Fruit fly (Drosophila melanogaster): ENCODE results near the gene sog.
A peak's percentile ranks its signal among the peaks of the same experiment; 100 is the strongest.

The sog gene

DNA sequence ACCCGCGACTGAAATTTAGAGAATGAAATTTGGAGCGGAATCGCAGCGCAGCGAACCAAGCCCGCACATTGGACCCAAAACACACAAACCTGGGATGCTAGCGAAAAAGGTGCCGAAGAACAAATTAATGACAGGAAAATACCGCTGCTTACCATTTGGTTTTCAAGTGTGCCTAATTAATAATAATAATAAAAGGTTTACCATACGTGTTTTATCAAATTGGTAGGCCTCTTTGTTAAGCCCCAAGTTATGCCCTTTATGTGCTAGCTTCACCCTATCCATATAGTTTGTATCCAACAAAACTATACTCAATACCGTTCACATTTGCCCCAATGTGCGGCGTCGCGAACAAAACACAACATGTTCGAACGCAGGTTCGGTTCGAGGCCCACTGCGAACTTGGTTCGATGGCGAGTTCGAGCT lies 79.0 kb downstream of the sog start, which contains the start of gene Ac13E (continued):
- TF ChIP-seq CG17568 (GFP tag; optimal IDR thresholded peaks at IDR 0.05) (peak; percentile 84), MTF-1 (GFP tag; optimal IDR thresholded peaks at IDR 0.05; ENCODE audit: borderline replicate concordance) (peak; percentile 57), dmrt11E (tag; optimal IDR thresholded peaks at IDR 0.05) (peak; percentile 89), CG13123 (GFP tag; optimal IDR thresholded peaks at IDR 0.05) (peak; percentile 40), NK7.1 (GFP tag; optimal IDR thresholded peaks at IDR 0.05) (peak; percentile 43), ash1 (GFP tag; optimal IDR thresholded peaks at IDR 0.05) (peak; percentile 2), CkIIα-i1 (GFP tag; IDR thresholded peaks at IDR 0.05) (no peak), CG10431 (GFP tag; optimal IDR thresholded peaks at IDR 0.05) (peak; percentile 71), CG13624 (GFP tag; optimal IDR thresholded peaks at IDR 0.05) (peak; percentile 77), CG11456 (GFP tag; IDR thresholded peaks at IDR 0.05) (peak; percentile 76), cwo (GFP tag; optimal IDR thresholded peaks at IDR 0.05) (peak; percentile 85), Myb (GFP tag; optimal IDR thresholded peaks at IDR 0.05) (peak; percentile 57), CG10979 (tag; optimal IDR thresholded peaks at IDR 0.05) (peak; percentile 92), slbo (GFP tag; IDR thresholded peaks at IDR 0.05) (peak; percentile 85), Awh (GFP tag; IDR thresholded peaks at IDR 0.05) (peak; percentile 80), CG12071 (GFP tag; optimal IDR thresholded peaks at IDR 0.05) (peak; percentile 75), Fer2 (tag; optimal IDR thresholded peaks at IDR 0.05) (peak; percentile 70), cas (GFP tag; IDR thresholded peaks at IDR 0.05) (peak; percentile 60), hbn (GFP tag; IDR thresholded peaks at IDR 0.05; ENCODE audit: partially characterized antibody) (0 out of 2 replicates have a peak, but pooled peaks have one; percentile 18), chm (GFP tag; IDR thresholded peaks at IDR 0.05) (peak; percentile 47; the same call in 1 of the 2 replicates), CG9609 (GFP tag; optimal IDR thresholded peaks at IDR 0.05) (peak; percentile 68), CG10147 (GFP tag; optimal IDR thresholded peaks at IDR 0.05) (peak; percentile 81), Gug (GFP tag; IDR thresholded peaks at IDR 0.05) (peak; percentile 84), CG8388 (GFP tag; optimal IDR thresholded peaks at IDR 0.05) (peak; percentile 85), mam (GFP tag; optimal IDR thresholded peaks at IDR 0.05) (peak; percentile 82), CG3847 (GFP tag; IDR thresholded peaks at IDR 0.05) (peak; percentile 86), CG12104 (GFP tag; optimal IDR thresholded peaks at IDR 0.05) (peak; percentile 88), CG13296 (GFP tag; optimal IDR thresholded peaks at IDR 0.05) (peak; percentile 89), trh (GFP tag; optimal IDR thresholded peaks at IDR 0.05) (peak; percentile 71), zen (tag; optimal IDR thresholded peaks at IDR 0.05) (peak; percentile 83), BEAF-32 (GFP tag; optimal IDR thresholded peaks at IDR 0.05) (no peak), CG4854 (GFP tag; optimal IDR thresholded peaks at IDR 0.05) (peak; percentile 78), Hand (GFP tag; optimal IDR thresholded peaks at IDR 0.05) (peak; percentile 81), CG6689 (GFP tag; IDR thresholded peaks at IDR 0.05) (peak; percentile 93), CG18619 (GFP tag; optimal IDR thresholded peaks at IDR 0.05) (peak; percentile 91), CG8359 (GFP tag; optimal IDR thresholded peaks at IDR 0.05; ENCODE audit: borderline replicate concordance) (peak; percentile 87), Sox102F (GFP tag; optimal IDR thresholded peaks at IDR 0.05) (peak; percentile 85), CG17186 (GFP tag; optimal IDR thresholded peaks at IDR 0.05) (peak; percentile 81), lola (GFP tag; optimal IDR thresholded peaks at IDR 0.05) (peak in 1 of 3 experiments; percentile 88), grn (GFP tag; optimal IDR thresholded peaks at IDR 0.05) (peak; percentile 34), Atf6 (GFP tag; IDR thresholded peaks at IDR 0.05) (peak; percentile 86; the same call in 1 of the 2 replicates), abd-A (tag; optimal IDR thresholded peaks at IDR 0.05) (no peak), CG12219 (GFP tag; optimal IDR thresholded peaks at IDR 0.05) (peak; percentile 84), trem (tag; optimal IDR thresholded peaks at IDR 0.05) (peak; percentile 83), CG32772 (GFP tag; IDR thresholded peaks at IDR 0.05) (peak; percentile 82), bowl (GFP tag; IDR thresholded peaks at IDR 0.05) (peak; percentile 56; the same call in 1 of the 2 replicates), Antp (GFP tag; optimal IDR thresholded peaks at IDR 0.05) (peak; percentile 80), ATbp (GFP tag; optimal IDR thresholded peaks at IDR 0.05) (peak; percentile 85), fu2 (GFP tag; optimal IDR thresholded peaks at IDR 0.05) (peak; percentile 59)
